Worm (Caenorhabditis elegans): ENCODE measurements around the gene marb-1.

DNA sequence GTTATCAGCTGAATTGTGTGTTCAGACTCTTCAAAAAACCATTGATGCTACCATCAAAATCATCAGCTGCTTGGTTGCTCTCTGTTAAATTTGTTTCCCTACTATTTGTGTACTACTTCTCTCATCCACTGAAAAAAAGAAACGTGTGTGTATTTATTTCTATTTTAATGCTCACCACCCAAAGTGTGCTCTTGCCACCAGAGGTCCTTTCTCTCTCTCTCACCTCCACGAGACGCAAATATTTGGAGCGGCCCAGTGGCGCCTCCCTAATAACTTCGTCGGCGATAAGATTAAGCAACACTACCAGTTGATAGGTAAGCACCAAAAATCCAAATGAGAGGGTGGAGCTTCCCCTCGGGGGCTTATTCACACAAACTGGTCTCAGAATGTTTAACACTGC is 8.0 kb downstream of the marb-1 start:
- no peak for TF ChIP-seq lsy-2 (tag; optimal IDR thresholded peaks at IDR 0.05)
- no peak for TF ChIP-seq blmp-1 (tag; optimal IDR thresholded peaks at IDR 0.05)
- no peak for TF ChIP-seq mep-1 (tag; optimal IDR thresholded peaks at IDR 0.05)
- no peak for TF ChIP-seq elt-3 (tag; optimal IDR thresholded peaks at IDR 0.05)
- TF ChIP-seq pha-4 (tag; optimal IDR thresholded peaks at IDR 0.05): no peak
- TF ChIP-seq nhr-28 (tag; optimal IDR thresholded peaks at IDR 0.05): no peak
- no peak for TF ChIP-seq unc-39 (tag; optimal IDR thresholded peaks at IDR 0.05)
- no peak for TF ChIP-seq snpc-4 (tag; optimal IDR thresholded peaks at IDR 0.05)
- no peak for TF ChIP-seq M03D4.4 (tag; optimal IDR thresholded peaks at IDR 0.05)
- no peak for TF ChIP-seq ces-1 (GFP tag; optimal IDR thresholded peaks at IDR 0.05)
- TF ChIP-seq zip-8 (tag; optimal IDR thresholded peaks at IDR 0.05): no peak

Measured in whole organism, mixed stage, embryonic.